Worm (Caenorhabditis elegans): ENCODE measurements around the gene irld-52.

- TF ChIP-seq tra-1 (GFP tag; IDR thresholded peaks at IDR 0.05) (no peak), daf-12 (tag; optimal IDR thresholded peaks at IDR 0.05) (no peak), lin-39 (tag; optimal IDR thresholded peaks at IDR 0.05) (no peak), unc-39 (tag; optimal IDR thresholded peaks at IDR 0.05) (no peak), ama-1 (optimal IDR thresholded peaks at IDR 0.05) (no peak), hif-1 (tag; optimal IDR thresholded peaks at IDR 0.05) (no peak), nhr-237 (tag; optimal IDR thresholded peaks at IDR 0.05) (no peak)
Measured at ce11 chrV:15733568-15733967, 45.9 kb upstream of the irld-52 start, which contains the start of gene T23D5.3.
